Worm (Caenorhabditis elegans) whole organism, L1 larva: ENCODE results near the gene srj-52.

ENCODE experiments used
- C04F5.9 ChIP-seq: sonication (generic microtip); optimal IDR thresholded peaks from 2 replicates; lab custom pipeline; 2016; ENCODE audit warnings: missing genetic modification characterization, missing compliant biosample characterization
- C16A3.4 ChIP-seq: fragments of 150-350 bp; optimal IDR thresholded peaks from 2 replicates; lab custom pipeline; 2014; ENCODE audit warnings: missing biosample characterization, missing genetic modification characterization
- C34B4.2 ChIP-seq: sonication (generic microtip); optimal IDR thresholded peaks from 2 replicates; lab custom pipeline; 2017; ENCODE audit warnings: mild to moderate bottlenecking, missing genetic modification characterization, missing compliant biosample characterization
- Y116A8C.19 ChIP-seq: sonication (generic microtip); optimal IDR thresholded peaks from 2 replicates; lab custom pipeline; 2016; ENCODE audit warnings: missing compliant biosample characterization, missing genetic modification characterization, borderline replicate concordance
- alr-1 ChIP-seq: fragments of 200-800 bp; sonication (Bioruptor generic); optimal IDR thresholded peaks from 2 replicates; lab custom pipeline; 2018; ENCODE audit warnings: borderline replicate concordance, mild to moderate bottlenecking, missing genetic modification characterization, missing compliant biosample characterization
- aly-2 ChIP-seq: fragments of 150-350 bp; optimal IDR thresholded peaks from 2 replicates; lab custom pipeline; 2014; ENCODE audit warnings: missing biosample characterization, missing genetic modification characterization
- ceh-8 ChIP-seq: fragments of 200-800 bp; sonication (Bioruptor generic); optimal IDR thresholded peaks from 2 replicates; lab custom pipeline; 2018; ENCODE audit warnings: mild to moderate bottlenecking, missing genetic modification characterization, moderate library complexity, missing compliant biosample characterization
- ceh-82 ChIP-seq, 3 experiments: fragments of 150-350 bp in 1 of 3; sonication (generic microtip) in 2 of 3; optimal IDR thresholded peaks; 2 replicates each; lab custom pipeline; 2014 to 2017; ENCODE audit warnings: missing biosample characterization in 3 of 3, missing genetic modification characterization in 3 of 3
- ceh-90 ChIP-seq: sonication (generic microtip); optimal IDR thresholded peaks from 2 replicates; lab custom pipeline; 2016; ENCODE audit warnings: missing genetic modification characterization, missing compliant biosample characterization
- dpl-1 ChIP-seq, 3 experiments: fragments of 150-350 bp in 2 of 3; sonication (generic microtip) in 1 of 3; optimal IDR thresholded peaks; 2 replicates each; lab custom pipeline; 2014 to 2017; ENCODE audit warnings: missing biosample characterization in 3 of 3, missing genetic modification characterization in 3 of 3, missing genetic modification reagents in 3 of 3
- dsc-1 ChIP-seq: sonication (generic microtip); optimal IDR thresholded peaks from 2 replicates; lab custom pipeline; 2016; ENCODE audit warnings: mild to moderate bottlenecking, missing genetic modification characterization, missing compliant biosample characterization
- efl-1 ChIP-seq, 4 experiments: fragments of 150-350 bp; optimal IDR thresholded peaks in 3 of 4; peaks in 1 of 4; 1 replicate in 1 of 4; 2 replicates in 3 of 4; lab custom pipeline; 2014; ENCODE audit warnings: missing biosample characterization in 2 of 4, missing genetic modification characterization in 2 of 4, missing genetic modification reagents in 2 of 4
- elt-3 ChIP-seq, 6 experiments: fragments of 150-350 bp in 1 of 6; sonication (generic microtip); optimal IDR thresholded peaks; 2 replicates each; lab custom pipeline; 2017 to 2018; ENCODE audit warnings: missing biosample characterization in 6 of 6, missing genetic modification characterization in 6 of 6, inconsistent platforms in 1 of 6
- ets-5 ChIP-seq: fragments of 200-800 bp; sonication (Bioruptor generic); IDR thresholded peaks from 2 replicates; pipeline ENCODE4 v1.3.6; 2022; ENCODE audit warnings: missing genetic modification characterization, missing compliant biosample characterization
- fkh-10 ChIP-seq: sonication (generic microtip); optimal IDR thresholded peaks from 2 replicates; lab custom pipeline; 2017; ENCODE audit warnings: missing biosample characterization, missing genetic modification reagents, missing genetic modification characterization
- fkh-8 ChIP-seq: sonication (generic microtip); optimal IDR thresholded peaks from 2 replicates; lab custom pipeline; 2016; ENCODE audit warnings: mild to moderate bottlenecking, missing genetic modification characterization, missing compliant biosample characterization
- grh-1 ChIP-seq: fragments of 200-800 bp; sonication (Bioruptor generic); IDR thresholded peaks from 2 replicates; pipeline ENCODE4 v1.3.6; 2022; ENCODE audit warnings: missing genetic modification reagents, missing genetic modification characterization, missing compliant biosample characterization
- hlh-17 ChIP-seq: fragments of 200-800 bp; sonication (Bioruptor generic); optimal IDR thresholded peaks from 2 replicates; lab custom pipeline; 2018; ENCODE audit warnings: missing genetic modification characterization, mild to moderate bottlenecking, missing compliant biosample characterization, moderate library complexity, borderline replicate concordance
- hlh-4 ChIP-seq: sonication (generic microtip); optimal IDR thresholded peaks from 2 replicates; lab custom pipeline; 2016; ENCODE audit warnings: mild to moderate bottlenecking, missing genetic modification characterization, missing compliant biosample characterization
- isw-1 ChIP-seq: fragments of 200-800 bp; sonication (Bioruptor generic); IDR thresholded peaks from 2 replicates; pipeline ENCODE4 v1.3.6; 2022; ENCODE audit warnings: missing genetic modification characterization, missing compliant biosample characterization
- lin-14 ChIP-seq: fragments of 200-800 bp; sonication (Bioruptor generic); optimal IDR thresholded peaks from 2 replicates; lab custom pipeline; 2018; ENCODE audit warnings: mild to moderate bottlenecking, missing genetic modification characterization, moderate library complexity, missing compliant biosample characterization
- lir-3 ChIP-seq: sonication (generic microtip); optimal IDR thresholded peaks from 2 replicates; lab custom pipeline; 2016; ENCODE audit warnings: mild to moderate bottlenecking, missing genetic modification characterization, moderate library complexity, missing compliant biosample characterization; ENCODE audit not compliant: poor library complexity
- nhr-11 ChIP-seq: fragments of 150-350 bp; optimal IDR thresholded peaks from 2 replicates; lab custom pipeline; 2014; ENCODE audit warnings: missing biosample characterization, missing genetic modification characterization
- nhr-19 ChIP-seq: fragments of 200-800 bp; sonication (Bioruptor generic); conservative IDR thresholded peaks from 2 replicates; pipeline ENCODE4 v1.3.6; 2022; ENCODE audit warnings: missing genetic modification characterization, missing compliant biosample characterization
- nhr-20 ChIP-seq: sonication (generic microtip); optimal IDR thresholded peaks from 2 replicates; lab custom pipeline; 2016; ENCODE audit warnings: mild to moderate bottlenecking, missing genetic modification characterization, missing compliant biosample characterization
- nhr-237 ChIP-seq: fragments of 150-350 bp; optimal IDR thresholded peaks from 2 replicates; lab custom pipeline; 2014; ENCODE audit warnings: missing biosample characterization, missing genetic modification characterization
- nhr-47 ChIP-seq: sonication (generic microtip); optimal IDR thresholded peaks from 2 replicates; lab custom pipeline; 2016; ENCODE audit warnings: mild to moderate bottlenecking, missing genetic modification characterization, moderate library complexity, missing compliant biosample characterization
- nhr-71 ChIP-seq: sonication (generic microtip); optimal IDR thresholded peaks from 2 replicates; lab custom pipeline; 2016; ENCODE audit warnings: mild to moderate bottlenecking, missing genetic modification characterization, moderate library complexity, missing compliant biosample characterization
- nhr-76 ChIP-seq: sonication (generic microtip); optimal IDR thresholded peaks from 2 replicates; lab custom pipeline; 2017; ENCODE audit warnings: missing biosample characterization, missing genetic modification characterization
- nhr-77 ChIP-seq: fragments of 150-350 bp; optimal IDR thresholded peaks from 2 replicates; lab custom pipeline; 2014; ENCODE audit warnings: missing biosample characterization, missing genetic modification characterization
- nhr-85 ChIP-seq: sonication (generic microtip); peaks from one replicate; lab custom pipeline; 2016; ENCODE audit warnings: missing genetic modification characterization, inconsistent platforms, missing compliant biosample characterization
- nhr-90 ChIP-seq: sonication (generic microtip); optimal IDR thresholded peaks from 2 replicates; lab custom pipeline; 2016; ENCODE audit warnings: mild to moderate bottlenecking, missing genetic modification characterization, missing compliant biosample characterization; ENCODE audit not compliant: poor library complexity
- pag-3 ChIP-seq: sonication (generic microtip); optimal IDR thresholded peaks from 2 replicates; lab custom pipeline; 2017; ENCODE audit warnings: missing genetic modification characterization, mild to moderate bottlenecking, missing compliant biosample characterization, antibody characterized with exemption, borderline replicate concordance; ENCODE audit not compliant: insufficient read depth
- rnt-1 ChIP-seq: sonication (generic microtip); optimal IDR thresholded peaks from 2 replicates; lab custom pipeline; 2016; ENCODE audit warnings: mild to moderate bottlenecking, missing genetic modification characterization, moderate library complexity, missing compliant biosample characterization
- skn-1 ChIP-seq: fragments of 150-350 bp; optimal IDR thresholded peaks from 2 replicates; lab custom pipeline; 2014; ENCODE audit warnings: missing biosample characterization, missing genetic modification characterization
- snpc-4 ChIP-seq: fragments of 150-350 bp; optimal IDR thresholded peaks from 2 replicates; lab custom pipeline; 2014; ENCODE audit warnings: missing biosample characterization, missing genetic modification characterization
- sox-4 ChIP-seq: sonication (generic microtip); optimal IDR thresholded peaks from 2 replicates; lab custom pipeline; 2016; ENCODE audit warnings: missing genetic modification characterization, missing compliant biosample characterization
- sptf-1 ChIP-seq: fragments of 150-350 bp; optimal IDR thresholded peaks from 2 replicates; lab custom pipeline; 2014; ENCODE audit warnings: missing biosample characterization, missing genetic modification characterization
- sup-37 ChIP-seq: fragments of 200-800 bp; sonication (Bioruptor generic); optimal IDR thresholded peaks from 2 replicates; lab custom pipeline; 2018; ENCODE audit warnings: mild to moderate bottlenecking, missing genetic modification characterization, missing compliant biosample characterization
- swsn-7 ChIP-seq: sonication (generic microtip); optimal IDR thresholded peaks from 2 replicates; lab custom pipeline; 2016; ENCODE audit warnings: missing genetic modification characterization, missing compliant biosample characterization
- tbx-2 ChIP-seq: sonication (generic microtip); optimal IDR thresholded peaks from 2 replicates; lab custom pipeline; 2016; ENCODE audit warnings: missing genetic modification characterization, missing compliant biosample characterization
- tlp-1 ChIP-seq: fragments of 150-350 bp; optimal IDR thresholded peaks from 2 replicates; lab custom pipeline; 2014; ENCODE audit warnings: missing biosample characterization, missing genetic modification characterization
- unc-98 ChIP-seq: fragments of 200-800 bp; sonication (Bioruptor generic); IDR thresholded peaks from 2 replicates; pipeline ENCODE4 v1.3.6; 2022; ENCODE audit warnings: missing genetic modification characterization, missing compliant biosample characterization
- vab-15 ChIP-seq: sonication (generic microtip); optimal IDR thresholded peaks from 2 replicates; lab custom pipeline; 2017; ENCODE audit warnings: missing genotype, mild to moderate bottlenecking, missing genetic modification characterization, missing compliant biosample characterization
- xbp-1 ChIP-seq: sonication (generic microtip); optimal IDR thresholded peaks from 2 replicates; lab custom pipeline; 2016; ENCODE audit warnings: missing genetic modification characterization, missing compliant biosample characterization
- zag-1 ChIP-seq: fragments of 150-350 bp; optimal IDR thresholded peaks from 2 replicates; lab custom pipeline; 2014; ENCODE audit warnings: missing biosample characterization, missing genetic modification characterization
- zip-4 ChIP-seq: fragments of 200-800 bp; sonication (Bioruptor generic); optimal IDR thresholded peaks from 2 replicates; lab custom pipeline; 2018; ENCODE audit warnings: mild to moderate bottlenecking, missing genetic modification characterization, moderate library complexity, missing compliant biosample characterization
- ztf-4 ChIP-seq: fragments of 150-350 bp; optimal IDR thresholded peaks from 2 replicates; lab custom pipeline; 2014; ENCODE audit warnings: missing biosample characterization, missing genetic modification characterization

The srj-52 gene

ce11 chrV:730216-730615 is 34.4 kb upstream of the srj-52 start (continued):
- peak; percentile 56; the same call in 1 of the 2 replicates for TF ChIP-seq grh-1 (GFP tag; lab: Robert Waterston, UW)
- peak; percentile 49 for TF ChIP-seq nhr-47 (tag; lab: Kevin White, UChicago)
- peak; percentile 75 for TF ChIP-seq nhr-20 (tag; lab: Kevin White, UChicago)
- peak; percentile 77 for TF ChIP-seq sup-37 (GFP tag; lab: Kevin White, UChicago)
- TF ChIP-seq nhr-19 (GFP tag; lab: Robert Waterston, UW), result peak; percentile 94
- TF ChIP-seq hlh-4, result no peak
- TF ChIP-seq nhr-90 (tag; lab: Kevin White, UChicago), result peak; percentile 74

ce11 chrV:728822-729493 is 33.1 kb upstream of the srj-52 start:
- TF ChIP-seq isw-1 (GFP tag; lab: Robert Waterston, UW) (no peak), fkh-10 (GFP tag; lab: Kevin White, UChicago) (no peak), nhr-85 (tag; lab: Kevin White, UChicago) (peak; percentile 75), nhr-11 (tag; lab: Kevin White, UChicago) (no peak), ztf-4 (peak; percentile 76), nhr-47 (tag; lab: Kevin White, UChicago) (peak; percentile 57), ceh-90 (tag; lab: Kevin White, UChicago) (no peak), skn-1 (no peak), nhr-71 (tag; lab: Kevin White, UChicago) (peak; percentile 96), alr-1 (tag; lab: Kevin White, UChicago) (no peak), unc-98 (GFP tag; lab: Robert Waterston, UW) (no peak), lin-14 (GFP tag; lab: Kevin White, UChicago) (peak; percentile 91), tbx-2 (peak; percentile 71), vab-15 (tag; lab: Kevin White, UChicago) (no peak), aly-2 (tag; lab: Kevin White, UChicago) (no peak), C16A3.4 (tag; lab: Kevin White, UChicago) (peak; percentile 57), swsn-7 (tag; lab: Kevin White, UChicago) (peak; percentile 39), nhr-237 (no peak), nhr-77 (tag; lab: Kevin White, UChicago) (no peak), hlh-4 (no peak), lir-3 (tag; lab: Kevin White, UChicago) (peak; percentile 81), zag-1 (no peak), pag-3 (tag; lab: Kevin White, UChicago) (no peak), nhr-76 (no peak), xbp-1 (tag; lab: Kevin White, UChicago) (peak; percentile 44), rnt-1 (tag; lab: Kevin White, UChicago) (peak; percentile 80), dpl-1 (GFP tag; optimal IDR thresholded peaks at IDR 0.05; lab: Kevin White, UChicago) (peak in 2 of 3 experiments; percentile 8 to 34), C34B4.2 (tag; lab: Kevin White, UChicago) (no peak), tlp-1 (tag; lab: Kevin White, UChicago) (no peak), dsc-1 (tag; lab: Kevin White, UChicago) (no peak), hlh-17 (GFP tag; lab: Kevin White, UChicago) (no peak), sox-4 (tag; lab: Kevin White, UChicago) (no peak), sptf-1 (tag; lab: Kevin White, UChicago) (no peak), efl-1 (optimal IDR thresholded peaks at IDR 0.05; lab: Kevin White, UChicago) (peak in 1 of 2 experiments; percentile 14), efl-1 (GFP tag; optimal IDR thresholded peaks at IDR 0.05 in 1 of 2; lab: Kevin White, UChicago) (no peak), snpc-4 (tag; lab: Kevin White, UChicago) (no peak), zip-4 (GFP tag; lab: Kevin White, UChicago) (no peak), nhr-90 (tag; lab: Kevin White, UChicago) (peak; percentile 62), ets-5 (GFP tag; lab: Robert Waterston, UW) (no peak), C04F5.9 (tag; lab: Kevin White, UChicago) (peak; percentile 44), ceh-82 (tag; optimal IDR thresholded peaks at IDR 0.05; lab: Kevin White, UChicago) (no peak), ceh-8 (GFP tag; lab: Kevin White, UChicago) (no peak), elt-3 (tag; optimal IDR thresholded peaks at IDR 0.05; lab: Kevin White, UChicago) (peak in 2 of 6 experiments; percentile 13 to 83), fkh-8 (no peak), Y116A8C.19 (tag; lab: Kevin White, UChicago) (no peak)
